Worm (Caenorhabditis elegans): ENCODE measurements around the gene F48F7.3.

DNA sequence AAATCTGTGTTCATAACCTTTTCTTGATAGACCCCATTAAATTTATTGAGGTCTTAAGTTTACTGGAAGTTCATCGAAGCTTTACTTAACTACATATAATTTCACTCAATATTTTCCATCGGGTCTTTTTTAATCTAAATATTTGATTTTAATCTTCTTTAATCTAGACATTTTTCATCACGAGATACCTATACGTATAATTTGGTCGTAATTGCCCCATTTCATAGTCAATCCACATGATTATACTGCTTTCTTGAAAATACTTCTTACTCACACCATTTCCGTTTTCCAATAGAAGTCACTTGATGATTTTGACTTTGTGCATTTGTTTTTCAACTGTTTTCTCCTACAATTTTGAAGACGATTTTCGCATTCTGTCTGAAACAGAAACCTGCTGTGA, 23.0 kb downstream of the F48F7.3 start, which contains the start of gene irld-24:
- no peak for TF ChIP-seq him-1 (tag; optimal IDR thresholded peaks at IDR 0.05)
- no peak for TF ChIP-seq W03F9.2 (tag; optimal IDR thresholded peaks at IDR 0.05)
- no peak for TF ChIP-seq dao-5 (tag; optimal IDR thresholded peaks at IDR 0.05)

Data from whole organism, L4/young adult.